Fruit fly (Drosophila melanogaster) whole organism: ENCODE results near the gene CG17140.

Experiments used
- CG8478 ChIP-seq: fragments of >200 bp; optimal IDR thresholded peaks from 2 replicates; lab custom pipeline; 2018; ENCODE audit warnings: inconsistent platforms
- Dll ChIP-seq: fragments of >200 bp; optimal IDR thresholded peaks from 2 replicates; lab custom pipeline; 2017
- EcR ChIP-seq, 2 experiments: fragments of >200 bp; optimal IDR thresholded peaks; 2 replicates each; lab custom pipeline; 2017; ENCODE audit warnings: missing biosample characterization in 2 of 2, missing genetic modification characterization in 2 of 2, missing genetic modification reagents in 2 of 2
- pan ChIP-seq: fragments of >200 bp; optimal IDR thresholded peaks from 2 replicates; lab custom pipeline; 2017
- usp ChIP-seq: fragments of >200 bp; optimal IDR thresholded peaks from 2 replicates; lab custom pipeline; 2017; ENCODE audit warnings: missing biosample characterization, missing genetic modification characterization, mixed read lengths

- TF ChIP-seq usp (GFP tag; lab: Kevin White, UChicago) = no peak
- no peak for TF ChIP-seq pan
- TF ChIP-seq Dll = no peak
- no peak for TF ChIP-seq EcR (GFP tag; optimal IDR thresholded peaks at IDR 0.05; lab: Kevin White, UChicago)
- TF ChIP-seq CG8478 (lab: Kevin White, UChicago) = no peak
These were observed at the start of gene CG17140, which contains the start of gene CG17139 for dm6 chr2L:10845564-10845963.
